Fruit fly (Drosophila melanogaster): ENCODE data around the gene Unc-76.

Unc-76 gene

dm6 chrX:2041312-2041918 is 39.0 kb upstream of the Unc-76 start, which contains the start of gene CG4313 (continued):
- TF ChIP-seq Dref (GFP tag; IDR thresholded peaks at IDR 0.05), result no peak
- no peak for TF ChIP-seq ac (GFP tag; optimal IDR thresholded peaks at IDR 0.05)
- TF ChIP-seq Dek (tag; optimal IDR thresholded peaks at IDR 0.05), result peak; percentile 24
- peak; percentile 85 for TF ChIP-seq Rfx (GFP tag; IDR thresholded peaks at IDR 0.05)
- peak; percentile 87 for TF ChIP-seq mam (GFP tag; optimal IDR thresholded peaks at IDR 0.05)
- TF ChIP-seq CG33557 (GFP tag; optimal IDR thresholded peaks at IDR 0.05), result peak; percentile 51
- TF ChIP-seq CG6765 (GFP tag; optimal IDR thresholded peaks at IDR 0.05), result no peak
- TF ChIP-seq chm (GFP tag; IDR thresholded peaks at IDR 0.05), result no peak
- TF ChIP-seq Myb (GFP tag; optimal IDR thresholded peaks at IDR 0.05), result peak; percentile 36
- TF ChIP-seq z (GFP tag; IDR thresholded peaks at IDR 0.05), result no peak
- TF ChIP-seq CG11504 (tag; optimal IDR thresholded peaks at IDR 0.05), result peak; percentile 73
- TF ChIP-seq Rx (GFP tag; IDR thresholded peaks at IDR 0.05), result peak; percentile 29; the same call in 1 of the 2 replicates
- TF ChIP-seq lmd (GFP tag; IDR thresholded peaks at IDR 0.05), result peak; percentile 75; the same call in 1 of the 2 replicates
- peak; percentile 48; the same call in 1 of the 2 replicates for TF ChIP-seq CG17328 (GFP tag; IDR thresholded peaks at IDR 0.05)
- peak; percentile 69 for TF ChIP-seq dmrt11E (tag; optimal IDR thresholded peaks at IDR 0.05)
- peak; percentile 51 for TF ChIP-seq CG14667 (GFP tag; IDR thresholded peaks at IDR 0.05)
- peak; percentile 86 for TF ChIP-seq unc-4 (GFP tag; IDR thresholded peaks at IDR 0.05; ENCODE audit: partially characterized antibody)
- TF ChIP-seq CG4730 (GFP tag; IDR thresholded peaks at IDR 0.05), result peak; percentile 33; the same call in 1 of the 2 replicates
- no peak for TF ChIP-seq HmgD (GFP tag; optimal IDR thresholded peaks at IDR 0.05)
- TF ChIP-seq CG3726 (GFP tag; IDR thresholded peaks at IDR 0.05), result 0 out of 3 replicates have a peak, but pooled peaks have one; percentile 33
- peak in 1 of 2 experiments; percentile 59 for TF ChIP-seq bsh (GFP tag; optimal IDR thresholded peaks at IDR 0.05)
- TF ChIP-seq Usf (GFP tag; optimal IDR thresholded peaks at IDR 0.05), result peak; percentile 29
- no peak for TF ChIP-seq h (optimal IDR thresholded peaks at IDR 0.05)
- TF ChIP-seq p53 (GFP tag; optimal IDR thresholded peaks at IDR 0.05), result peak; percentile 69
- TF ChIP-seq nmo (GFP tag; optimal IDR thresholded peaks at IDR 0.05), result peak; percentile 70
- TF ChIP-seq cwo (GFP tag; optimal IDR thresholded peaks at IDR 0.05), result peak; percentile 46
- TF ChIP-seq CG1024 (GFP tag; IDR thresholded peaks at IDR 0.05), result peak; percentile 36; the same call in 1 of the 2 replicates
- TF ChIP-seq Hr51 (GFP tag; optimal IDR thresholded peaks at IDR 0.05), result peak; percentile 51 to 69
- peak; percentile 13 for TF ChIP-seq Lhr (GFP tag; optimal IDR thresholded peaks at IDR 0.05)
- TF ChIP-seq Jarid2 (GFP tag; optimal IDR thresholded peaks at IDR 0.05), result no peak
- no peak for TF ChIP-seq CG32767 (GFP tag; IDR thresholded peaks at IDR 0.05)
- TF ChIP-seq CHES-1-like (GFP tag; optimal IDR thresholded peaks at IDR 0.05), result peak; percentile 77
- TF ChIP-seq Hmr (GFP tag; optimal IDR thresholded peaks at IDR 0.05), result peak; percentile 70
- no peak for TF ChIP-seq grn (GFP tag; optimal IDR thresholded peaks at IDR 0.05)
- TF ChIP-seq CG17802 (tag; optimal IDR thresholded peaks at IDR 0.05), result peak; percentile 1
- TF ChIP-seq nom (GFP tag; optimal IDR thresholded peaks at IDR 0.05), result no peak
- TF ChIP-seq dm (GFP tag; optimal IDR thresholded peaks at IDR 0.05), result peak; percentile 51
- TF ChIP-seq CG11456 (GFP tag; IDR thresholded peaks at IDR 0.05), result peak; percentile 67; the same call in 2 of the 3 replicates
- peak; percentile 74; the same call in 2 of the 3 replicates for TF ChIP-seq mld (GFP tag; IDR thresholded peaks at IDR 0.05; ENCODE audit: partially characterized antibody)
- peak; percentile 64; the same call in 1 of the 2 replicates for TF ChIP-seq sob (GFP tag; IDR thresholded peaks at IDR 0.05)
- peak; percentile 61 for TF ChIP-seq Aef1 (GFP tag; IDR thresholded peaks at IDR 0.05)
- peak; percentile 49; the same call in 1 of the 3 replicates for TF ChIP-seq ci (GFP tag; IDR thresholded peaks at IDR 0.05)
- peak; percentile 56 for TF ChIP-seq CG7556 (GFP tag; optimal IDR thresholded peaks at IDR 0.05)
- TF ChIP-seq pita (GFP tag; optimal IDR thresholded peaks at IDR 0.05), result no peak
- no peak for TF ChIP-seq MTF-1 (GFP tag; optimal IDR thresholded peaks at IDR 0.05; ENCODE audit: borderline replicate concordance)
- TF ChIP-seq CG8478 (optimal IDR thresholded peaks at IDR 0.05), result no peak
- peak; percentile 35 for TF ChIP-seq D19B (GFP tag; optimal IDR thresholded peaks at IDR 0.05)
- TF ChIP-seq pan (optimal IDR thresholded peaks at IDR 0.05), result no peak
- TF ChIP-seq pan (GFP tag; optimal IDR thresholded peaks at IDR 0.05 in 1 of 2, IDR thresholded peaks at IDR 0.05 in 1 of 2), result peak in 1 of 2 experiments; percentile 74
- no peak for TF ChIP-seq sens-2 (GFP tag; IDR thresholded peaks at IDR 0.05)
